Fruit fly (Drosophila melanogaster): ENCODE data around the gene CG15373.

The CG15373 gene

dm6 chrX:18043691-18044090 lies at the start of gene CG15373:
Gene CG15373, plus strand, starts transcription at chrX:18043991.
- TF ChIP-seq noc (tag; optimal IDR thresholded peaks at IDR 0.05): no peak

dm6 chrX:17995535-17995934 lies 48.3 kb upstream of the CG15373 start:
- no peak for TF ChIP-seq noc (tag; optimal IDR thresholded peaks at IDR 0.05)

dm6 chrX:18003772-18004569 lies 39.8 kb upstream of the CG15373 start:
- no peak for TF ChIP-seq noc (tag; optimal IDR thresholded peaks at IDR 0.05)

DNA sequence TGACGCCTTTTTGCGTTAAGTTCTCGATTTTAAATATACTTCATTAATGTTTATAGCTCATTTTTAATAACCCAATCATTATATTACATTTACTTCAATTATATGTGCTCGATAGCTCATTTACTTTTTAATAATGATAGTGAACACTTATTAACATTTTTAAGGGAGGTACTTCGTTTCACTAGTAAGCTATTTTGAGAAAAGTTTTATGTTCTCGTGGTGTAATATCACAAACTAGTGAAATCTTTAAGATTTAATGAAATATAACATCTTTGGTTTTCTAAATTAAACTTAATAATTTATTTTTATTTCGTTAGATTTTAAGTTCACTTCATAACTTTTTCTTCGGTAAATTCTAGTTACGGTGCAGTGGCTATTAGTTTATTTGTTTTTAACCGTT lies 36.3 kb upstream of the CG15373 start, which contains the start of gene CG12672:
Gene CG12672 (minus strand): TSS at position 101 of the 400 bp plus-strand sequence.
- no peak for TF ChIP-seq noc (tag; optimal IDR thresholded peaks at IDR 0.05)

dm6 chrX:18009438-18009837 lies 34.4 kb upstream of the CG15373 start:
- TF ChIP-seq noc (tag; optimal IDR thresholded peaks at IDR 0.05): no peak

- no peak for TF ChIP-seq noc (tag; optimal IDR thresholded peaks at IDR 0.05)
Observed at dm6 chrX:18014601-18015000, 29.2 kb upstream of the CG15373 start.

DNA sequence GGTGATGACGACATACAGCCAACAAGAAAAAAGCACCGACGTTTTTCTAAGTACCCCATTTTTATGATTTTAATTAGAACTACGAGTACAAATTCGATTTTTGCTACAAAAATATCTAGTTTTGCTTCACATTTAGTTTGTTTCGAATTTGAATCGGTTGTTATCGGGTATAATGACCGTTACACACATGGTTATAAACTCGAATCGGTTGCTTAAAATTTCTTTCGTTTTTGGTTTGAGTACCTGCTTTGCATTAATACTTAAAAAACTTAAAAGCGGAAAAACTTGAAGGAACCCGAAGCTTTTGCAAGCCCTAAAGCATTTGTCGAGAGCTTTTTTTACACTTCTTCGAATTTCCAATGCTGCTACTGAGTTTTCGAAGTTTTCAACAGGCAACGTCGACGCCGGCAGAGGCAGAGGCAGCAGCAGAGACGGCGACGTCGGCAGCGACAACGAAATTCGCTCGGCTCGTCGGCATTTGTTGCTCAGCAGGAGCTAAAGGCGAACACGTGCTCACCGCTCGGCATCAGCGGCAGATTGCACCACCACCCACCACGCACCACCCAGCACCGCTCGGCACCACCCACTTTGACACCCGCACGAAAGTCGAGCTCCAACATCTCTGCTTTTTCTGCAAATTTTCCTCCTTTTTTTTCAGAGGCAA lies 25.2 kb upstream of the CG15373 start:
- no peak for TF ChIP-seq noc (tag; optimal IDR thresholded peaks at IDR 0.05)

- no peak for TF ChIP-seq noc (tag; optimal IDR thresholded peaks at IDR 0.05)
Observed at dm6 chrX:18023615-18024163, 20.1 kb upstream of the CG15373 start, which contains the start of gene CG6867. Gene CG6867, plus strand, starts transcription at chrX:18023870.

- TF ChIP-seq noc (tag; optimal IDR thresholded peaks at IDR 0.05): no peak
Observed at dm6 chrX:18052135-18052534, 8.3 kb downstream of the CG15373 start.

DNA sequence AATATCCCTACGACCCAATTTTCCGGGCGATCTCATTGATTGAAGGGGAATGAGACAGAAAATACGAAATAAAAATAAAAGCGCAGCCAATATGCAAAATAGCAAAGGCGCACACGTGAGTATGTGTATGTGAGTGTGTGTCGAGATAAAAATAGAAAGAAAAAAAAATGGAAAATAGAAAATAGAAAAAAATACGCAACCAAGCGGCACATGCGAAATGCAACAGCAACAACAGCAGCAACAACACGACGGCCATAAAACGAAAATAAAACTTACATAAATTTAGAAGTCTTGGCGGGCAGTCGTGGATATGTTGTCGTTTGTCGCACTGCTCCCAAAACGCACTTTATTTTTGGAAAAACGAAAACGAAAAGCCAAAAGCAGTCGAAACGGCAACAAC lies 13.4 kb downstream of the CG15373 start:
- TF ChIP-seq noc (tag; optimal IDR thresholded peaks at IDR 0.05): no peak

DNA sequence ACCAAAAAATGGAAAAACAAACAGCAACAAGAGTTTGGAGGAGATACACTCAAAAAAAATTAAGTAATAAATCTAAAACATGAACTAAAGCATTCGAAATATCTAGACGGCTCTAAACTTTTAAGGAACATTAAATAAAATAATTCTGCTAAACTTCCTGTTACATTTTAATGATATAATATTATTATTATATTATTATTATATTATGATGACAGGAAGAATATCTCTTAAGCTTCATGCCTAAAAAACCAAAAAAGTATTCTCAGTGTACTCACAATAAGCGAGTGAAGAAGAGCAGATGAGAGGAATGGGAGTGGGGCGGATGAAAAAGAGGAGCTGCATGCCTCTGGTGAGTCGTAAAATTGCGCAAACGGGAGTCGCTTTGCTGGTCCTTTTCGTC lies 14.3 kb downstream of the CG15373 start:
- no peak for TF ChIP-seq noc (tag; optimal IDR thresholded peaks at IDR 0.05)

DNA sequence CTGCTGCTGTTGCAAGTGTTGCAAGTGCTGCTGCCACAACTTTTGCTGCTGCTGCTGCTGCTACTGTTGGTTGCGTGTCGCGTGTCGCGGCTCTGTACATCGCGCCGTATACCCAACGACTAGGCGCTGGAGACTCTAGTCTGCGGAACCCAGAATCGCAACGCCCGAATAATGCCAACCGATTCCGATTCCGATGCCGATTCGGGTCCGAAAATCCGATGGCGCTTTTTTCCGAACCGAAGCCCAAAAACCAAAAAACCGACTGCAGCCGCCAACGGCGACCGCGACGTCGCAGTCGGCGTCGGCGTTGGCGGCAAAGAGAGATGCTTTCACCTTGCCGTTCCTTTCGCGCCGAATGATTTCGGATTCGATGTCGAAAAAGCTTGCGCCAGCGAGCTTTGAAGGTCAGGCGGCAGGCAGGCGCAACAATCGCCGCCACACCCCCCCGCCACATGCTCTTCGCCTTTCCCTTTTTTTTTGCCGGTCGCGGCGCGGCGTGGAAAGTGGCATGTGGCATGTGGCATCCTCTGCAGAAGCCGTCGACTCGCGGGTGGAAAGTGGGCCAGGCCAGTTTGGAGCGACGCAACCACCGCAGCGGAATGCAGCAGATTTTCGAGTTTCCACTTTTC lies 19.5 kb downstream of the CG15373 start, which contains the start of gene Sh:
Gene Sh (minus strand): TSS at position 104 of the 629 bp plus-strand sequence.
- no peak for TF ChIP-seq noc (tag; optimal IDR thresholded peaks at IDR 0.05)

dm6 chrX:18064183-18064582 lies 20.4 kb downstream of the CG15373 start, which contains the start of gene Dhc16F:
Gene Dhc16F, plus strand, starts transcription at chrX:18064483.
- no peak for TF ChIP-seq noc (tag; optimal IDR thresholded peaks at IDR 0.05)

dm6 chrX:18082674-18083073 lies 38.9 kb downstream of the CG15373 start:
- no peak for TF ChIP-seq noc (tag; optimal IDR thresholded peaks at IDR 0.05)

DNA sequence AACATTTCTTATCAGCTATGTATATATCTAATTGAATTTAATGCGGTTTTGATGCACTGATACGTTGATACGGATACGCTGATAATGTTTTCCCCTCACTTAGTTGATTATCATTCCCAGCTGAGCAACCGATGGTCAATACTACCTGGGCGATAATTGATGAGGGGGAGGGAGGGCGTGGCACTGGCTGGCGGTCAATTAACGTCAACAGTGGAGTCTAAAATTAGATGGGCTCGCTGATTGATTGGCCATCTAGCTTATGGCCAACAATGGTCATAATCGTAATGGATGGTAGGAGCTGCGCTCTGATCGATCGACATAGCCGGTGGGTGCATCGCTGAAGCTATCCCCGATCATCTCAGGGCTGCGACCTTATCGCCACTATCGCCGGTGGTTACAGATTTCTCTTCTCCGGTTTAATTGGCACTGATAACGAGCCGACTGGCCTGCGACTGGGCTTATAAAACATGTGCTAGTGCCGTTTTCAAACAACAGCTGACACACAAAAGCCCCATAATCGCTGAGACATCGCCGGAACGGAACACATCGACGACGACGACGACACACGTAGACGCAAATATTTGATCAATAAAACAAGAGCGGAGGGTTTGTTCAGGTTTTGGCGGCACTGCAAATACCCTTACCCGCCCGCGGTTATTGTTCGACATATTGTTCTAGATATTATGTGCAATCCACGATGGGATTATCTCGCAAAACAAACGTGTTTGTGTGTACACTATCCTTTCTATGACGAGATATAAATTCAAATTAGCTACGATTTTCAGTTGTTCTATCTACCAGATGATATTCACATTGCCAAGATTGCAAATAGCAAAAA lies 40.0 kb downstream of the CG15373 start:
- TF ChIP-seq noc (tag; optimal IDR thresholded peaks at IDR 0.05): no peak
